Fruit fly (Drosophila melanogaster): Measurements from ENCODE around the gene Cse1.

Cse1 gene

dm6 chr2L:16815989-16816749 lies 8.8 kb downstream of the Cse1 start, which contains the start of gene mdy (continued):
- TF ChIP-seq gce (GFP tag; IDR thresholded peaks at IDR 0.05) (peak; percentile 29; the same call in 1 of the 3 replicates), Eip74EF (GFP tag; optimal IDR thresholded peaks at IDR 0.05) (peak in 1 of 2 experiments; percentile 17), CG18262 (tag; optimal IDR thresholded peaks at IDR 0.05) (peak; percentile 68), CG17359 (tag; optimal IDR thresholded peaks at IDR 0.05) (peak; percentile 42), CG14667 (GFP tag; IDR thresholded peaks at IDR 0.05) (no peak; the same call in 1 of the 2 replicates), Fer1 (GFP tag; optimal IDR thresholded peaks at IDR 0.05) (no peak), CG2875 (GFP tag; optimal IDR thresholded peaks at IDR 0.05) (no peak), CG8359 (GFP tag; optimal IDR thresholded peaks at IDR 0.05; ENCODE audit: borderline replicate concordance) (no peak), CG1647 (GFP tag; optimal IDR thresholded peaks at IDR 0.05) (peak; percentile 43), Nf-YB (GFP tag; optimal IDR thresholded peaks at IDR 0.05) (peak; percentile 23), klu (GFP tag; IDR thresholded peaks at IDR 0.05) (peak; percentile 45; the same call in 1 of the 2 replicates), CG14441 (GFP tag; IDR thresholded peaks at IDR 0.05) (peak; percentile 47), CG12219 (GFP tag; optimal IDR thresholded peaks at IDR 0.05) (no peak), chm (GFP tag; IDR thresholded peaks at IDR 0.05) (no peak; the same call in 1 of the 2 replicates), Spps (tag; optimal IDR thresholded peaks at IDR 0.05) (no peak), CG13775 (GFP tag; optimal IDR thresholded peaks at IDR 0.05) (peak; percentile 71), CG15696 (tag; optimal IDR thresholded peaks at IDR 0.05) (peak; percentile 15), bab2 (GFP tag; optimal IDR thresholded peaks at IDR 0.05) (peak; percentile 63), CG11398 (GFP tag; optimal IDR thresholded peaks at IDR 0.05) (no peak), ase (GFP tag; IDR thresholded peaks at IDR 0.05) (peak; percentile 44; the same call in 1 of the 3 replicates), CG31388 (GFP tag; optimal IDR thresholded peaks at IDR 0.05) (no peak), nom (GFP tag; optimal IDR thresholded peaks at IDR 0.05) (no peak), CG16779 (GFP tag; IDR thresholded peaks at IDR 0.05) (peak; percentile 22; the same call in 1 of the 2 replicates), NC2α (GFP tag; optimal IDR thresholded peaks at IDR 0.05) (peak; percentile 6), HHEX (GFP tag; optimal IDR thresholded peaks at IDR 0.05) (no peak), crp (GFP tag; optimal IDR thresholded peaks at IDR 0.05) (no peak), ro (GFP tag; IDR thresholded peaks at IDR 0.05) (no peak), mam (GFP tag; optimal IDR thresholded peaks at IDR 0.05) (peak; percentile 33), sug (tag; optimal IDR thresholded peaks at IDR 0.05) (peak; percentile 29), CG5953 (GFP tag; IDR thresholded peaks at IDR 0.05) (no peak), corto (GFP tag; optimal IDR thresholded peaks at IDR 0.05) (peak; percentile 33), lbe (GFP tag; optimal IDR thresholded peaks at IDR 0.05) (peak; percentile 61), CG17385 (GFP tag; optimal IDR thresholded peaks at IDR 0.05) (no peak), CG7556 (GFP tag; optimal IDR thresholded peaks at IDR 0.05) (peak; percentile 59), CG13624 (GFP tag; optimal IDR thresholded peaks at IDR 0.05) (no peak), prd (optimal IDR thresholded peaks at IDR 0.05) (no peak), prd (GFP tag; IDR thresholded peaks at IDR 0.05) (peak; percentile 69), zen2 (GFP tag; IDR thresholded peaks at IDR 0.05; ENCODE audit: partially characterized antibody) (no peak), ap (GFP tag; IDR thresholded peaks at IDR 0.05) (0 out of 2 replicates have a peak, but pooled peaks have one; percentile 27), zfh2 (GFP tag; optimal IDR thresholded peaks at IDR 0.05) (peak; percentile 41), CG13123 (GFP tag; optimal IDR thresholded peaks at IDR 0.05) (peak; percentile 13), Stat92E (GFP tag; optimal IDR thresholded peaks at IDR 0.05) (peak in 1 of 3 experiments; percentile 83), slbo (GFP tag; IDR thresholded peaks at IDR 0.05) (peak; percentile 67), CG10959 (GFP tag; IDR thresholded peaks at IDR 0.05) (peak; percentile 26; the same call in 1 of the 2 replicates), CG11695 (GFP tag; IDR thresholded peaks at IDR 0.05) (peak; percentile 48; the same call in 2 of the 3 replicates), toy (GFP tag; IDR thresholded peaks at IDR 0.05) (no peak), CG10565 (GFP tag; optimal IDR thresholded peaks at IDR 0.05) (no peak), Ets97D (GFP tag; optimal IDR thresholded peaks at IDR 0.05) (peak; percentile 45)
